Fruit fly (Drosophila melanogaster) whole organism, embryonic: ENCODE measurements around the gene CG42272.
A peak's percentile ranks its signal among the peaks of the same experiment; 100 is the strongest.

ENCODE experiments used
- Adf1 ChIP-seq: fragments of 200-800 bp; sonication (Bioruptor generic); IDR thresholded peaks from 2 replicates; pipeline ENCODE4 v1.3.6; 2022; ENCODE audit warnings: missing biosample characterization, missing genetic modification characterization
- Asciz ChIP-seq: fragments of 200-800 bp; sonication (Bioruptor generic); optimal IDR thresholded peaks from 2 replicates; lab custom pipeline; 2017; ENCODE audit warnings: missing biosample characterization, mild to moderate bottlenecking, missing genetic modification characterization, missing genetic modification reagents
- CG11456 ChIP-seq: fragments of 200-800 bp; sonication (Bioruptor generic); IDR thresholded peaks from 3 replicates; pipeline ENCODE4 v1.3.6; 2022; ENCODE audit warnings: missing biosample characterization, missing genetic modification characterization
- CG12155 ChIP-seq: fragments of 200-800 bp; sonication (Bioruptor generic); optimal IDR thresholded peaks from 3 replicates; lab custom pipeline; 2016; ENCODE audit warnings: missing biosample characterization, missing genetic modification characterization
- CG12942 ChIP-seq: fragments of 200-800 bp; sonication (Bioruptor generic); optimal IDR thresholded peaks from 3 replicates; lab custom pipeline; 2016; ENCODE audit warnings: missing biosample characterization, missing genetic modification characterization
- CG16863 ChIP-seq: fragments of 200-800 bp; sonication (Bioruptor generic); optimal IDR thresholded peaks from 3 replicates; lab custom pipeline; 2016; ENCODE audit warnings: missing biosample characterization, missing genetic modification characterization
- CG17612 ChIP-seq: fragments of 200-800 bp; sonication (Bioruptor generic); IDR thresholded peaks from 2 replicates; pipeline ENCODE4 v1.3.6; 2022; ENCODE audit warnings: missing biosample characterization, missing genetic modification characterization
- CG17912 ChIP-seq: fragments of 200-800 bp; sonication (Bioruptor generic); optimal IDR thresholded peaks from 2 replicates; lab custom pipeline; 2018; ENCODE audit warnings: missing biosample characterization, mild to moderate bottlenecking, missing genetic modification characterization
- CG1792 ChIP-seq: fragments of 200-800 bp; sonication (Bioruptor generic); optimal IDR thresholded peaks from 2 replicates; lab custom pipeline; 2016; ENCODE audit warnings: missing biosample characterization, missing genetic modification characterization
- CG2129 ChIP-seq: fragments of 200-800 bp; sonication (Bioruptor generic); IDR thresholded peaks from 2 replicates; pipeline ENCODE4 v1.3.6; 2022; ENCODE audit warnings: missing biosample characterization, missing genetic modification characterization; ENCODE audit not compliant: partially characterized antibody
- CG2199 ChIP-seq: fragments of 200-800 bp; sonication (Bioruptor generic); IDR thresholded peaks from 3 replicates; pipeline ENCODE4 v1.3.6; 2022; ENCODE audit warnings: missing biosample characterization, missing genetic modification characterization
- CG2712 ChIP-seq: fragments of 200-800 bp; optimal IDR thresholded peaks from 3 replicates; lab custom pipeline; 2019; ENCODE audit warnings: missing biosample characterization, mild to moderate bottlenecking, missing genetic modification characterization, moderate library complexity
- CG30403 ChIP-seq: fragments of 200-800 bp; sonication (Bioruptor generic); optimal IDR thresholded peaks from 3 replicates; lab custom pipeline; 2016; ENCODE audit warnings: missing biosample characterization, missing genetic modification characterization
- CG34422 ChIP-seq: fragments of 200-800 bp; sonication (Bioruptor generic); IDR thresholded peaks from 3 replicates; pipeline ENCODE4 v1.3.6; 2022; ENCODE audit warnings: missing biosample characterization, missing genetic modification characterization
- CG4617 ChIP-seq: fragments of 200-800 bp; sonication (Bioruptor generic); optimal IDR thresholded peaks from 3 replicates; lab custom pipeline; 2016; ENCODE audit warnings: missing biosample characterization, missing genetic modification characterization, borderline replicate concordance
- CG6175 ChIP-seq: fragments of 200-800 bp; sonication (Bioruptor generic); IDR thresholded peaks from 3 replicates; pipeline ENCODE4 v1.3.6; 2022; ENCODE audit warnings: missing biosample characterization, missing genetic modification characterization
- CG6683 ChIP-seq: fragments of 200-800 bp; sonication (Bioruptor generic); optimal IDR thresholded peaks from 2 replicates; lab custom pipeline; 2017; ENCODE audit warnings: missing biosample characterization, mild to moderate bottlenecking, missing genetic modification characterization, missing genetic modification reagents
- CG7987 ChIP-seq: fragments of 200-800 bp; sonication (Bioruptor generic); optimal IDR thresholded peaks from 2 replicates; lab custom pipeline; 2018; ENCODE audit warnings: missing biosample characterization, mild to moderate bottlenecking, missing genetic modification characterization, moderate library complexity
- CG8290 ChIP-seq, 3 experiments: fragments of 200-800 bp; sonication (Bioruptor generic); optimal IDR thresholded peaks; 2 replicates each; lab custom pipeline; 2016 to 2019; ENCODE audit warnings: missing biosample characterization in 3 of 3, missing genetic modification characterization in 3 of 3, mild to moderate bottlenecking in 2 of 3, moderate library complexity in 1 of 3
- CG8478 ChIP-seq: fragments of >200 bp; optimal IDR thresholded peaks from 2 replicates; lab custom pipeline; 2018
- Chrac-16 ChIP-seq: fragments of 200-800 bp; sonication (Bioruptor generic); optimal IDR thresholded peaks from 3 replicates; lab custom pipeline; 2016; ENCODE audit warnings: missing biosample characterization, missing genetic modification characterization
- Dfd ChIP-seq, 2 experiments: fragments of >200 bp; optimal IDR thresholded peaks; 2 replicates each; lab custom pipeline; 2017; ENCODE audit warnings: missing biosample characterization in 2 of 2, missing genetic modification characterization in 2 of 2
- Dip2 ChIP-seq: fragments of 200-800 bp; sonication (Bioruptor generic); IDR thresholded peaks from 2 replicates; pipeline ENCODE4 v1.3.6; 2022; ENCODE audit warnings: missing biosample characterization, missing genetic modification characterization
- Dp ChIP-seq: fragments of 200-800 bp; sonication (Bioruptor generic); optimal IDR thresholded peaks from 2 replicates; lab custom pipeline; 2018; ENCODE audit warnings: missing biosample characterization, mild to moderate bottlenecking, missing genetic modification characterization, moderate library complexity
- Hr3 ChIP-seq: fragments of 200-800 bp; sonication (Bioruptor generic); optimal IDR thresholded peaks from 3 replicates; lab custom pipeline; 2016; ENCODE audit warnings: missing biosample characterization, missing genetic modification characterization
- Jarid2 ChIP-seq: fragments of 200-800 bp; sonication (Bioruptor generic); optimal IDR thresholded peaks from 3 replicates; lab custom pipeline; 2017; ENCODE audit warnings: mild to moderate bottlenecking, missing biosample characterization, missing genetic modification reagents, missing genetic modification characterization
- MBD-R2 ChIP-seq: fragments of 200-800 bp; sonication (Bioruptor generic); IDR thresholded peaks from 2 replicates; pipeline ENCODE4 v1.3.6; 2022; ENCODE audit warnings: missing biosample characterization, missing genetic modification characterization
- MTF-1 ChIP-seq: fragments of 200-800 bp; sonication (Bioruptor generic); optimal IDR thresholded peaks from 2 replicates; lab custom pipeline; 2018; ENCODE audit warnings: missing biosample characterization, mild to moderate bottlenecking, missing genetic modification characterization, borderline replicate concordance
- Rfx ChIP-seq: fragments of 200-800 bp; sonication (Bioruptor generic); IDR thresholded peaks from 2 replicates; pipeline ENCODE4 v1.3.6; 2022; ENCODE audit warnings: missing biosample characterization, missing genetic modification characterization
- bbx ChIP-seq: fragments of 200-800 bp; sonication (Bioruptor generic); IDR thresholded peaks from 2 replicates; pipeline ENCODE4 v1.3.6; 2022; ENCODE audit warnings: missing biosample characterization, missing genetic modification characterization; ENCODE audit not compliant: partially characterized antibody
- chif ChIP-seq, 2 experiments: fragments of 200-800 bp; sonication (Bioruptor generic); optimal IDR thresholded peaks; 3 replicates each; lab custom pipeline; 2016; ENCODE audit warnings: missing biosample characterization in 2 of 2, missing genetic modification characterization in 2 of 2
- emc ChIP-seq: fragments of 200-800 bp; sonication (Bioruptor generic); optimal IDR thresholded peaks from 2 replicates; lab custom pipeline; 2016; ENCODE audit warnings: missing biosample characterization, missing genetic modification characterization
- fd96Cb ChIP-seq: fragments of 200-800 bp; sonication (Bioruptor generic); optimal IDR thresholded peaks from 2 replicates; lab custom pipeline; 2018; ENCODE audit warnings: missing biosample characterization, mild to moderate bottlenecking, missing genetic modification characterization, moderate library complexity
- grau ChIP-seq: fragments of 200-800 bp; optimal IDR thresholded peaks from 3 replicates; lab custom pipeline; 2019; ENCODE audit warnings: missing biosample characterization, mild to moderate bottlenecking, missing genetic modification characterization, moderate library complexity
- hkb ChIP-seq, 2 experiments: fragments of 200-800 bp in 1 of 2; fragments of >200 bp in 1 of 2; sonication (Bioruptor generic) in 1 of 2; IDR thresholded peaks in 1 of 2; optimal IDR thresholded peaks in 1 of 2; 2 replicates each; pipeline versions ENCODE4 v1.3.6 to Lab custom; 2017 to 2022; ENCODE audit warnings: missing biosample characterization in 1 of 2, missing genetic modification characterization in 1 of 2
- jumu ChIP-seq: fragments of 200-800 bp; sonication (Bioruptor generic); optimal IDR thresholded peaks from 3 replicates; lab custom pipeline; 2016; ENCODE audit warnings: missing biosample characterization, missing genetic modification characterization
- lbe ChIP-seq: fragments of 200-800 bp; sonication (Bioruptor generic); optimal IDR thresholded peaks from 2 replicates; lab custom pipeline; 2016; ENCODE audit warnings: missing biosample characterization, mild to moderate bottlenecking, missing genetic modification characterization
- luna ChIP-seq: fragments of 200-800 bp; sonication (Bioruptor generic); optimal IDR thresholded peaks from 2 replicates; lab custom pipeline; 2016; ENCODE audit warnings: missing biosample characterization, missing genetic modification characterization
- mam ChIP-seq: fragments of 200-800 bp; sonication (Bioruptor generic); optimal IDR thresholded peaks from 3 replicates; lab custom pipeline; 2016; ENCODE audit warnings: missing biosample characterization, missing genetic modification characterization
- oc ChIP-seq: fragments of 200-800 bp; sonication (Bioruptor generic); optimal IDR thresholded peaks from 2 replicates; lab custom pipeline; 2018; ENCODE audit warnings: missing biosample characterization, mild to moderate bottlenecking, missing genetic modification characterization, moderate library complexity
- p53 ChIP-seq: fragments of 200-800 bp; sonication (Bioruptor generic); optimal IDR thresholded peaks from 2 replicates; lab custom pipeline; 2016; ENCODE audit warnings: missing biosample characterization, missing genetic modification characterization
- pita ChIP-seq: fragments of 200-800 bp; sonication (Bioruptor generic); optimal IDR thresholded peaks from 2 replicates; lab custom pipeline; 2017; ENCODE audit warnings: missing biosample characterization, mild to moderate bottlenecking, missing genetic modification characterization
- pzg ChIP-seq: fragments of 200-800 bp; sonication (Bioruptor generic); optimal IDR thresholded peaks from 3 replicates; lab custom pipeline; 2018; ENCODE audit warnings: missing biosample characterization, mild to moderate bottlenecking, missing genetic modification characterization, moderate library complexity
- rib ChIP-seq: fragments of 200-800 bp; sonication (Bioruptor generic); IDR thresholded peaks from 2 replicates; pipeline ENCODE4 v1.3.6; 2022; ENCODE audit warnings: missing biosample characterization, missing genetic modification characterization
- shn ChIP-seq: fragments of 200-800 bp; sonication (Bioruptor generic); optimal IDR thresholded peaks from 3 replicates; lab custom pipeline; 2016; ENCODE audit warnings: missing biosample characterization, missing genetic modification characterization
- tll ChIP-seq, 2 experiments: fragments of 200-800 bp in 1 of 2; fragments of >200 bp in 1 of 2; sonication (Bioruptor generic) in 1 of 2; optimal IDR thresholded peaks; 2 replicates each; lab custom pipeline; 2017 to 2019; ENCODE audit warnings: missing biosample characterization in 2 of 2, missing genetic modification characterization in 2 of 2, mild to moderate bottlenecking in 1 of 2, moderate library complexity in 1 of 2
- unc-4 ChIP-seq: fragments of 200-800 bp; sonication (Bioruptor generic); IDR thresholded peaks from 2 replicates; pipeline ENCODE4 v1.3.6; 2022; ENCODE audit warnings: missing biosample characterization, missing genetic modification characterization; ENCODE audit not compliant: partially characterized antibody
- zfh1 ChIP-seq: fragments of 200-800 bp; sonication (Bioruptor generic); IDR thresholded peaks from 3 replicates; pipeline ENCODE4 v1.3.6; 2022; ENCODE audit warnings: missing biosample characterization, missing genetic modification characterization

Gene CG42272

DNA sequence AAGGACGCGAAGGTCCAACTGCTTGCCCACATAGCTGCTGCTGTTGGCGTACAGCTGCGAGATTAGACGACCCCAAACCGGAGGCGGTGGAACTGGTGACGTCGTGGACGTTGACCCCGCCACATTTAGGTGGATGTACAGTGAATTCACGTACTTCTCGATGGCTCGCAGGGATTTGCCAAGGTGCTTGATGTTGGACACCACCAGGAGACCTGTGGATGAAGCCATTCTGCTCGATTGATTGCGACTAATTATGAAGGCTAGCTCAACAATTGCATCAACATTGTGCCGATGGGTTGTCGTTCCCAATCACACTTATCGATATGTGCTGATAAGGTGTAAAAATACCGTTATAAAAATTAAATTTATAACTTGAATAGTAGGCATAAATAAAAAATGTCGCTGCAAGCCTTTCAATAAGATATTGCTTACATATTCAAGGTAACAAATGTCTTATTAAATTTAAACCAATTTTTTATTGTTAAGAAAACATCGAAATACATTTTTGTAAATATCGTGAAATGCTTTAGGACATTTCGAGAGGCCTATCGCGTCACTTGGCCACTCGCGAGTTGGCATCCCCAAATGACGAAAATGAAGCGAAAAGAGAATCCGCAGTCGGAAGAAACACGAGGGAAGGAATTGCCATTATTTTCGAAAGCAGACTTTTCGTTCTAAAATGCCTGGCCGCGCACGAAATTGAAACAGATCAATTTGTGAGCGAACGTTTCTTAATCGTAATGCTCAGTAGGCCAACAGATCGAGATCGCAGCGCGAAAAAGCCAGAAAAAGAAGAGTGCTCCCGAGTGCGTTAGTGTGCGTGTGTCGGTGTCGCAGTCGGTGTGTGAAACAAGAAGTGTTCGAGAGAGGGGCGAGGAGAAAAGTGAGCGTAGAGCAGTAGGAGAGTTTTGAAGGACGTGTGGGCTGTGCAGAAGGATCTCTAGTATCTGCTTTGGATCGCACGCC lies 34.0 kb upstream of the CG42272 start, which contains the start of the genes Ppat-Dpck and scny (continued):
- no peak for TF ChIP-seq oc (tag; lab: Kevin White, UChicago)
- TF ChIP-seq CG1792 = no peak
- no peak for TF ChIP-seq CG17612 (GFP tag; lab: Robert Waterston, UW)
- TF ChIP-seq Asciz = no peak
- TF ChIP-seq zfh1 (GFP tag; lab: Robert Waterston, UW) = no peak
- no peak for TF ChIP-seq CG7987 (GFP tag; lab: Kevin White, UChicago)
- TF ChIP-seq jumu (GFP tag; lab: Kevin White, UChicago) = peak; percentile 23
- peak; percentile 97 for TF ChIP-seq unc-4 (GFP tag; lab: Robert Waterston, UW)
- TF ChIP-seq mam (GFP tag; lab: Kevin White, UChicago) = peak; percentile 12
- TF ChIP-seq Chrac-16 (GFP tag; lab: Kevin White, UChicago) = no peak
- no peak for TF ChIP-seq CG11456 (GFP tag; lab: Robert Waterston, UW)
- no peak for TF ChIP-seq CG12942 (GFP tag; lab: Kevin White, UChicago)
- peak; percentile 83 for TF ChIP-seq pzg (GFP tag; lab: Kevin White, UChicago)
- TF ChIP-seq CG2712 (tag; lab: Kevin White, UChicago) = peak; percentile 50
- TF ChIP-seq CG30403 (GFP tag; lab: Kevin White, UChicago) = no peak
- TF ChIP-seq MTF-1 (GFP tag; lab: Kevin White, UChicago) = no peak
- no peak for TF ChIP-seq CG17912
- TF ChIP-seq Dip2 (GFP tag; lab: Robert Waterston, UW) = no peak
- TF ChIP-seq CG8478 (lab: Kevin White, UChicago) = peak; percentile 43
- TF ChIP-seq Dfd (GFP tag; optimal IDR thresholded peaks at IDR 0.05; lab: Kevin White, UChicago) = no peak
- no peak for TF ChIP-seq pita
- TF ChIP-seq CG4617 (GFP tag; lab: Kevin White, UChicago) = peak; percentile 30
- TF ChIP-seq CG34422 (GFP tag; lab: Robert Waterston, UW) = peak; percentile 48; the same call in 1 of the 3 replicates
- TF ChIP-seq p53 (GFP tag; lab: Kevin White, UChicago) = no peak
- TF ChIP-seq hkb (optimal IDR thresholded peaks at IDR 0.05; lab: Kevin White, UChicago) = peak; percentile 60
- TF ChIP-seq hkb (GFP tag; IDR thresholded peaks at IDR 0.05; lab: Robert Waterston, UW) = 0 out of 2 replicates have a peak, but pooled peaks have one; percentile 10
- no peak for TF ChIP-seq CG6683 (GFP tag; lab: Kevin White, UChicago)
- no peak for TF ChIP-seq CG2199
- TF ChIP-seq CG16863 (GFP tag; lab: Kevin White, UChicago) = no peak
- TF ChIP-seq emc (GFP tag; lab: Kevin White, UChicago) = no peak
- TF ChIP-seq Hr3 (GFP tag; lab: Kevin White, UChicago) = no peak
- peak; percentile 52 for TF ChIP-seq MBD-R2
- TF ChIP-seq Rfx (GFP tag; lab: Robert Waterston, UW) = 0 out of 2 replicates have a peak, but pooled peaks have one; percentile 24
- TF ChIP-seq CG8290 (GFP tag; optimal IDR thresholded peaks at IDR 0.05; lab: Kevin White, UChicago) = peak; percentile 21
- no peak for TF ChIP-seq CG8290 (tag; optimal IDR thresholded peaks at IDR 0.05; lab: Kevin White, UChicago)
- no peak for TF ChIP-seq fd96Cb (tag; lab: Kevin White, UChicago)
- peak; percentile 90 for TF ChIP-seq CG2129 (GFP tag; lab: Robert Waterston, UW)
- TF ChIP-seq Jarid2 = no peak
- peak; percentile 48 for TF ChIP-seq grau
- no peak for TF ChIP-seq shn (GFP tag; lab: Kevin White, UChicago)
- TF ChIP-seq luna (GFP tag; lab: Kevin White, UChicago) = no peak
- peak; percentile 63 for TF ChIP-seq Adf1 (GFP tag; lab: Robert Waterston, UW)
- peak; percentile 19 for TF ChIP-seq Dp
- no peak for TF ChIP-seq chif (GFP tag; optimal IDR thresholded peaks at IDR 0.05; lab: Kevin White, UChicago)
- no peak for TF ChIP-seq rib (GFP tag; lab: Robert Waterston, UW)
- peak; percentile 86 for TF ChIP-seq bbx (GFP tag; lab: Robert Waterston, UW)
- TF ChIP-seq CG12155 (GFP tag; lab: Kevin White, UChicago) = peak; percentile 16
- peak; percentile 76 for TF ChIP-seq lbe (GFP tag; lab: Kevin White, UChicago)
- TF ChIP-seq tll (GFP tag; optimal IDR thresholded peaks at IDR 0.05; lab: Kevin White, UChicago) = peak in 1 of 2 experiments; percentile 22
- TF ChIP-seq CG6175 = no peak
